Worm (Caenorhabditis elegans): ENCODE data around the gene H13N06.7.

ce11 chrX:15546943-15547342 lies 44.0 kb downstream of the H13N06.7 start:
- no peak for TF ChIP-seq him-1 (tag; optimal IDR thresholded peaks at IDR 0.05)
- no peak for TF ChIP-seq dao-5 (tag; optimal IDR thresholded peaks at IDR 0.05)

Measured in whole organism, L4/young adult.